Worm (Caenorhabditis elegans): ENCODE measurements around the gene epac-1.
A peak's percentile ranks its signal among the peaks of the same experiment; 100 is the strongest.

epac-1 gene

ce11 chrIII:10216585-10217278 lies 27.7 kb downstream of the epac-1 start, which contains the start of gene cts-1 (continued):
- no peak for TF ChIP-seq nhr-28 (tag; optimal IDR thresholded peaks at IDR 0.05)
- peak; percentile 66 for TF ChIP-seq lir-3 (tag; optimal IDR thresholded peaks at IDR 0.05; ENCODE audit: poor library complexity)
- TF ChIP-seq ceh-63 (GFP tag; optimal IDR thresholded peaks at IDR 0.05) = no peak
- no peak for TF ChIP-seq unc-98 (GFP tag; IDR thresholded peaks at IDR 0.05)
- TF ChIP-seq swsn-7 (tag; optimal IDR thresholded peaks at IDR 0.05) = peak; percentile 73
- TF ChIP-seq nhr-11 (tag; optimal IDR thresholded peaks at IDR 0.05) = peak; percentile 10
- peak; percentile 21 for TF ChIP-seq aha-1 (tag; optimal IDR thresholded peaks at IDR 0.05)
- TF ChIP-seq hlh-4 (tag; optimal IDR thresholded peaks at IDR 0.05) = no peak
- peak; percentile 74 for TF ChIP-seq tbx-2 (tag; optimal IDR thresholded peaks at IDR 0.05)
- TF ChIP-seq unc-30 (tag; optimal IDR thresholded peaks at IDR 0.05) = no peak
- no peak for TF ChIP-seq alr-1 (tag; optimal IDR thresholded peaks at IDR 0.05; ENCODE audit: borderline replicate concordance)

DNA sequence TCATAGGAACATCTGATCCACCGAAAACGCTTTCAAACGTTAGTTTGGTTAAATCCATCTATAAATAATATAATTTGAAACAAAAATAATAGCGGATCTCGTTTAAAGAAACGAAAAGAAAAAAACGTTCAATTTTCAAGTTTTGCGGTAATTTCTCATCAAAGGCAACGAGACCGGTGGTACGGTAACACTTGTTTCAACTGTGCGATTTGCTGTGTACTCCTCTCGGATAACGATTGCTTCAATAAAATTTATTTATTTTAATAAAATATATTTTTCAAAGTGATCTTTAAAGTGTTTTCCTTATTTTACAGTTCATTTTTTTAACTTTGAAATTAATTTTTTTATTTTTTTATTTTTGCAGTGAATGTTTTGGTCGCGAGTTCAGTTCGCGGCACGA lies 29.6 kb downstream of the epac-1 start, which contains the start of the genes rde-4 and cox-14:
rde-4 (minus strand) TSS at position 60 of the 400 bp plus-strand sequence.
cox-14 (plus strand) TSS at position 356 of the 400 bp plus-strand sequence.
- TF ChIP-seq egl-27 (tag; optimal IDR thresholded peaks at IDR 0.05) (no peak), lin-15B (tag; optimal IDR thresholded peaks at IDR 0.05) (peak; percentile 89), hpl-2 (GFP tag; optimal IDR thresholded peaks at IDR 0.05) (no peak), dsc-1 (tag; optimal IDR thresholded peaks at IDR 0.05) (peak; percentile 78), egl-13 (tag; optimal IDR thresholded peaks at IDR 0.05) (peak; percentile 71), lin-14 (GFP tag; optimal IDR thresholded peaks at IDR 0.05) (no peak), alr-1 (tag; optimal IDR thresholded peaks at IDR 0.05; ENCODE audit: borderline replicate concordance) (no peak), mdl-1 (tag; optimal IDR thresholded peaks at IDR 0.05) (peak in 1 of 2 experiments; percentile 76), sox-4 (tag; optimal IDR thresholded peaks at IDR 0.05) (peak; percentile 56), nhr-47 (tag; optimal IDR thresholded peaks at IDR 0.05) (peak; percentile 88), nhr-19 (GFP tag; conservative IDR thresholded peaks at IDR 0.05) (no peak), snu-23 (GFP tag; optimal IDR thresholded peaks at IDR 0.05) (peak; percentile 87), nhr-84 (tag; optimal IDR thresholded peaks at IDR 0.05) (no peak), lir-3 (tag; optimal IDR thresholded peaks at IDR 0.05; ENCODE audit: poor library complexity) (peak; percentile 51), Y116A8C.19 (tag; optimal IDR thresholded peaks at IDR 0.05; ENCODE audit: borderline replicate concordance) (no peak), hlh-17 (GFP tag; optimal IDR thresholded peaks at IDR 0.05; ENCODE audit: borderline replicate concordance) (no peak), nhr-76 (tag; optimal IDR thresholded peaks at IDR 0.05) (no peak), unc-86 (tag; optimal IDR thresholded peaks at IDR 0.05) (peak; percentile 60), pqm-1 (tag; optimal IDR thresholded peaks at IDR 0.05) (no peak), efl-1 (optimal IDR thresholded peaks at IDR 0.05) (peak; percentile 82 to 90), efl-1 (GFP tag; optimal IDR thresholded peaks at IDR 0.05 in 1 of 2) (peak; percentile 90 to 98), ztf-11 (tag; optimal IDR thresholded peaks at IDR 0.05) (peak in 1 of 2 experiments; percentile 44), C04F5.9 (tag; optimal IDR thresholded peaks at IDR 0.05) (no peak), ztf-4 (tag; optimal IDR thresholded peaks at IDR 0.05) (peak; percentile 40), fos-1 (tag; optimal IDR thresholded peaks at IDR 0.05) (peak; percentile 39), rnt-1 (tag; optimal IDR thresholded peaks at IDR 0.05) (no peak), lin-35 (GFP tag; optimal IDR thresholded peaks at IDR 0.05) (peak; percentile 91 to 94), irx-1 (tag; optimal IDR thresholded peaks at IDR 0.05) (peak; percentile 66), snpc-4 (tag; optimal IDR thresholded peaks at IDR 0.05) (peak; percentile 46), zip-4 (GFP tag; optimal IDR thresholded peaks at IDR 0.05) (no peak), ceh-8 (GFP tag; optimal IDR thresholded peaks at IDR 0.05) (peak; percentile 81), elt-3 (tag; optimal IDR thresholded peaks at IDR 0.05) (peak in 2 of 6 experiments; percentile 59 to 81), unc-30 (tag; optimal IDR thresholded peaks at IDR 0.05) (no peak), ceh-63 (GFP tag; optimal IDR thresholded peaks at IDR 0.05) (no peak), aly-2 (tag; optimal IDR thresholded peaks at IDR 0.05) (peak; percentile 27), ceh-82 (tag; optimal IDR thresholded peaks at IDR 0.05) (peak; percentile 59 to 85 (median 68)), nhr-90 (tag; optimal IDR thresholded peaks at IDR 0.05; ENCODE audit: poor library complexity) (peak; percentile 77), nhr-11 (tag; optimal IDR thresholded peaks at IDR 0.05) (peak; percentile 35), ceh-90 (tag; optimal IDR thresholded peaks at IDR 0.05) (peak; percentile 16), nhr-28 (tag; optimal IDR thresholded peaks at IDR 0.05) (no peak), ceh-88 (GFP tag; IDR thresholded peaks at IDR 0.05) (no peak), nhr-237 (tag; optimal IDR thresholded peaks at IDR 0.05) (peak; percentile 38), isw-1 (GFP tag; IDR thresholded peaks at IDR 0.05) (no peak), ama-1 (optimal IDR thresholded peaks at IDR 0.05) (peak; percentile 58)

All from whole organism, L1 larva.